Worm (Caenorhabditis elegans) whole organism, early embryonic: ENCODE results near the gene F31F7.2.

ENCODE experiments used
- B0310.2 ChIP-seq: sonication (generic microtip); optimal IDR thresholded peaks from 2 replicates; lab custom pipeline; 2016; ENCODE audit warnings: mild to moderate bottlenecking, missing genetic modification characterization, missing compliant biosample characterization
- F13C5.2 ChIP-seq: sonication (generic microtip); optimal IDR thresholded peaks from 2 replicates; lab custom pipeline; 2017; ENCODE audit warnings: mild to moderate bottlenecking, missing genetic modification characterization, inconsistent platforms, missing compliant biosample characterization
- aly-1 ChIP-seq: sonication (generic microtip); optimal IDR thresholded peaks from 2 replicates; lab custom pipeline; 2016; ENCODE audit warnings: missing genetic modification characterization, missing compliant biosample characterization
- ama-1 ChIP-seq: fragments of 150-350 bp; optimal IDR thresholded peaks from 2 replicates; lab custom pipeline; 2014
- ceh-13 ChIP-seq: fragments of 200-800 bp; sonication (Bioruptor generic); optimal IDR thresholded peaks from 2 replicates; lab custom pipeline; 2018; ENCODE audit warnings: mild to moderate bottlenecking, missing genetic modification characterization, missing compliant biosample characterization
- ceh-36 ChIP-seq: sonication (generic microtip); optimal IDR thresholded peaks from 2 replicates; lab custom pipeline; 2016; ENCODE audit warnings: missing genetic modification characterization, inconsistent platforms, missing compliant biosample characterization
- ets-7 ChIP-seq: sonication (generic microtip); optimal IDR thresholded peaks from 2 replicates; lab custom pipeline; 2016; ENCODE audit warnings: missing genotype, missing genetic modification characterization, missing compliant biosample characterization
- flt-1 ChIP-seq: fragments of 200-800 bp; sonication (Bioruptor generic); IDR thresholded peaks from 2 replicates; pipeline ENCODE4 v1.3.6; 2022; ENCODE audit warnings: missing genetic modification characterization, missing compliant biosample characterization
- hmbx-1 ChIP-seq: sonication (generic microtip); optimal IDR thresholded peaks from 2 replicates; lab custom pipeline; 2016; ENCODE audit warnings: mild to moderate bottlenecking, missing genetic modification characterization, missing compliant biosample characterization
- hmg-4 ChIP-seq: fragments of 200-800 bp; sonication (Bioruptor generic); optimal IDR thresholded peaks from 2 replicates; lab custom pipeline; 2018; ENCODE audit warnings: mild to moderate bottlenecking, missing genetic modification characterization, missing compliant biosample characterization
- hnd-1 ChIP-seq: sonication (generic microtip); optimal IDR thresholded peaks from 2 replicates; lab custom pipeline; 2016; ENCODE audit warnings: missing genetic modification characterization, missing compliant biosample characterization
- pes-1 ChIP-seq: fragments of 200-800 bp; sonication (Bioruptor generic); IDR thresholded peaks from 2 replicates; pipeline ENCODE4 v1.3.6; 2022; ENCODE audit warnings: missing genetic modification reagents, missing genetic modification characterization, missing compliant biosample characterization
- scrt-1 ChIP-seq: fragments of 200-800 bp; sonication (Bioruptor generic); IDR thresholded peaks from 2 replicates; pipeline ENCODE4 v1.3.6; 2022; ENCODE audit warnings: missing genetic modification characterization, missing compliant biosample characterization
- sea-1 ChIP-seq: fragments of 200-800 bp; sonication (Bioruptor generic); conservative IDR thresholded peaks from 2 replicates; pipeline ENCODE4 v1.3.6; 2022; ENCODE audit warnings: missing genetic modification characterization, missing compliant biosample characterization
- tbx-11 ChIP-seq: fragments of 200-800 bp; sonication (Bioruptor generic); IDR thresholded peaks from 2 replicates; pipeline ENCODE4 v1.3.6; 2022; ENCODE audit warnings: missing genetic modification characterization, missing compliant biosample characterization
- tbx-37 ChIP-seq: fragments of 200-800 bp; sonication (Bioruptor generic); conservative IDR thresholded peaks from 2 replicates; pipeline ENCODE4 v1.3.6; 2022; ENCODE audit warnings: missing genetic modification reagents, missing genetic modification characterization, missing compliant biosample characterization
- tra-4 ChIP-seq: sonication (generic microtip); optimal IDR thresholded peaks from 2 replicates; lab custom pipeline; 2017; ENCODE audit warnings: missing genetic modification characterization, missing compliant biosample characterization

The F31F7.2 gene

DNA sequence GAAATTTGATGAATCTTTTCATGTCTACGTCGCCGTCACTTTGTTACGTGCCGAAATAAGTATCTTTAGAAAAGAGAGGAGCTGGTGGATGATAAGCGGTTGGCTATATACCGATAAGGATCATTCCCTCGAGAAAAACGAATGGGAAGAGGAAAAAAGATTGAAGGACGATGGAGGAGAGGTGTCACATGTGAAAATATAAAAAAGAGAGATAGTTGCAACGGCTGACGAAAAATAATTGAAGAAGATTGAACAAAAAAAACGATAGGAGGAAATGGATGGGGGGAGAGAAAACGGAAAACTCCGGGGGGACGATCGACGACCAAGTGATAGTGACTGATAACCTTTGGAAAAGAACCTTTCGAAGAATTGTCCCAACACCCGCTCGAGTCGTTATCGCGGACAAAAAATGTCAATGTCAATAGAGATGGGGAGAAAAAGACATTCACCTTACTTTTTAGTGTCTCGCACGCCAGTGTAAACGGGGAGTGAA is 41.1 kb upstream of the F31F7.2 start:
- TF ChIP-seq B0310.2 (tag; lab: Kevin White, UChicago), result no peak
- TF ChIP-seq sea-1 (GFP tag; lab: Robert Waterston, UW), result no peak

DNA sequence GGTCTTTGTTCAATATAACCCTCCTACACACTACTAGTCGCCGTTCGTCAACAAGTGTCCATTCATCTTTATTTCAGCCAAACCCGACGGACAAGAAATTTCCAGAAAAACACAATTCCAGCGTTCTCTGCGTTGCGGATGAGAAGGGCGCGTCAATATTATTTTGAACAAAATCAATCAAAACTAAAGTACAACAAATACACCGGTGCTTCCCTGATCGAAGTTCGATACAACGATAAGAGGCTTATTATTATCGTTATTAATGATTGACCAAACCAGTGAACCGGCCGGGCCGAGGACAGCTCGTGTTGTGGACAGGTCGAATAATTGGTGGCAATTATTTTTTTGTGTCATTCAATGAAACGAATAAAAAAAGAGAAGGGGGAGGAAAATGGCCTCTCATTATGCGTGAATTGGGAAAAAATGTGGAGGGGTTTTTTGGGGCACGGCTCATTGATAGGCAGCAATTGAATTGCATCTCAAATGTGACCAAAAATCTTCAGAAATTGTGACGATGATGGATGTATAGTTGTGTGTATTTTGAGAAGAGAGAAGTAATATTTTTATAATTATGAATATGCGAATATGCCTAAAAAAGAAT is 39.9 kb upstream of the F31F7.2 start:
- TF ChIP-seq hnd-1, result no peak
- no peak for TF ChIP-seq sea-1 (GFP tag; lab: Robert Waterston, UW)
- no peak for TF ChIP-seq ceh-13
- TF ChIP-seq ets-7 (tag; lab: Kevin White, UChicago), result no peak
- no peak for TF ChIP-seq F13C5.2
- TF ChIP-seq flt-1 (GFP tag; lab: Robert Waterston, UW), result no peak
- no peak for TF ChIP-seq tra-4 (tag; lab: Kevin White, UChicago)
- no peak for TF ChIP-seq ama-1 (lab: Kevin White, UChicago)
- TF ChIP-seq pes-1 (GFP tag; lab: Robert Waterston, UW), result no peak
- no peak for TF ChIP-seq hmg-4
- TF ChIP-seq ceh-36, result no peak

DNA sequence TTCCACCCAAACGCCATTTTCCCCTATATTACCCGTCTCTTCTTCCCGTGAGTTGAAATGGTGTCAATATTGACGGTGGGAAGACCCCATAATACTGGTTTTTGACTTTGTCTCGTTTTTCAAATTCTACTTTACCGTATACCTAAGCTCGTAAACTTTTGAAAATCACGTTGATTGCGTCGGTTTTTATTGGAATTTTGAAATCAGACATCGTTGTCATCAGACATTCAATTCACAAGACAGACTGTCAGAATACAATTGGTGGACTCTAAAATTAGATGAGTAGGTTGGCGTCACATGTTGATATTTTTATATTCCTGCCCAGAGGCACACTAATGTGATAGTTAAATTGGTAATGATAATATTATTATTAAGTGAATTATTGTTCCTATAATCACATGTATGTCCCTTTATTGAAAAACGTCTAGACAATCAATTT is 38.7 kb upstream of the F31F7.2 start:
- TF ChIP-seq ets-7 (tag; lab: Kevin White, UChicago) (no peak), tbx-11 (no peak), aly-1 (tag; lab: Kevin White, UChicago) (no peak), tbx-37 (GFP tag; lab: Robert Waterston, UW) (no peak), pes-1 (GFP tag; lab: Robert Waterston, UW) (no peak), B0310.2 (tag; lab: Kevin White, UChicago) (no peak), sea-1 (GFP tag; lab: Robert Waterston, UW) (no peak), ceh-36 (no peak), F13C5.2 (no peak), scrt-1 (no peak), ceh-13 (no peak), hmg-4 (no peak), hmbx-1 (tag; lab: Kevin White, UChicago) (no peak), tra-4 (tag; lab: Kevin White, UChicago) (no peak), ama-1 (lab: Kevin White, UChicago) (no peak)

DNA sequence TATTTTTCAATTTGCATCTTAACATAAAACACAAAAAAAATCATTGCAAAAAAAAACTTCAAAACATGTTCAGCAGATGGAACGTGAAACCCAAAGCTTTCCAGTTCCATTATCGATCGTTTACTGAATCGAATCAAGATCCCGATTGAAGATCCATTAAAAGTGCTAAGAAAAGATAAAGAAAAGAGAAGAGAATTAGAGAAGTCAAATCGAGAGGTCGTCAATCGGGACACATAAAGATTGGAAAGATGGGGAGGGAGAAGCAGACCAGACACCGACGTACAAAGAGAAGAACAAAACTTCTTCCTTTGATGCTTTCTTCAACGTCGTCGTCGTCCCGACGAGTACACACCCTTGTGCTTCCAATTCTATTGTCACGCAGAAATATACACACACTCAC is 37.8 kb upstream of the F31F7.2 start:
- TF ChIP-seq flt-1 (GFP tag; lab: Robert Waterston, UW) (no peak), tra-4 (tag; lab: Kevin White, UChicago) (no peak), aly-1 (tag; lab: Kevin White, UChicago) (no peak), tbx-11 (no peak), ceh-13 (no peak), ceh-36 (no peak), ets-7 (tag; lab: Kevin White, UChicago) (no peak), scrt-1 (no peak), tbx-37 (GFP tag; lab: Robert Waterston, UW) (no peak), sea-1 (GFP tag; lab: Robert Waterston, UW) (no peak)

DNA sequence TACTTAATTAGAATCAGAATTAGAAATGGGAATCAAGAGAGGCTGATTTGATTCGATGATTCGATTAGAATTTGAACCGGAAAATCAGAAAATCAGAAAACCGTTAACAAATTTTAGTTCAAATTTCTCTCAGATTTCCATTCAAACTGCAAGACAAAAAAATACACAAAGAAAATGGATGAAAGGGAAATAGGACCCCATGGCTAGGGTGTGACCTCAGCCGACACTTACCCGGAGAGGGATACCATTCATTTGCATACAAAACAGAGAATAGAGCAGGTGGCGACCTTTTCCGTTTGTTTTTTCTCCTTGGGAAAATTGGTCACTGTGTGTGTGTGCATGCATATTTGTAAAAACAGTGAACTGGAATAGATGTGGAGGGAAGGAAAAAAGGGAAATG is 36.7 kb upstream of the F31F7.2 start:
- TF ChIP-seq hmg-4 (peak; percentile 17), tra-4 (tag; lab: Kevin White, UChicago) (no peak), tbx-37 (GFP tag; lab: Robert Waterston, UW) (0 out of 2 replicates have a peak, but pooled peaks have one; percentile 18)

DNA sequence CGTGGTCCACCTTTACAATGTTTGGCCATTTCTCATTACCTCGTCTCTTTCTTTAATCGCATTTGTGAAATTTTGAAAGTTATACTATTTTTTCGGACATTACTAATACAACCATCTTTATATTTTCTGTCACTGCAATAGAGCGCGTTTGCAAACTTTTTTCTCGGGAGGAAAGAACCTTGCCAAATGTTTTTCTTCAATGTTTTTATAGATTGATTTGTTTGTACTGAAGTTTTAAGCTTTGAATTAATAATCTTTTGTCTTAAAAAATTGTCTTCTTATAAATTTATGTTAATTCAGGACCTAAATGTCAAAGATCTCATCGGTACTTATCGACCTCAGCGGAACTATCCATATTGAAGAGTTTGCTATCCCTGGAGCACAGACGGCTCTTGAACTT is 35.8 kb upstream of the F31F7.2 start, which contains the start of gene K08B12.3:
TSS of gene K08B12.3 (plus strand) at position 301 of the 400 bp plus-strand sequence.
- no peak for TF ChIP-seq aly-1 (tag; lab: Kevin White, UChicago)
- no peak for TF ChIP-seq ceh-36
- TF ChIP-seq sea-1 (GFP tag; lab: Robert Waterston, UW), result no peak
- TF ChIP-seq tbx-37 (GFP tag; lab: Robert Waterston, UW), result no peak
- no peak for TF ChIP-seq tra-4 (tag; lab: Kevin White, UChicago)
- TF ChIP-seq pes-1 (GFP tag; lab: Robert Waterston, UW), result no peak
- TF ChIP-seq scrt-1, result no peak
- TF ChIP-seq hmg-4, result no peak
- no peak for TF ChIP-seq F13C5.2

DNA sequence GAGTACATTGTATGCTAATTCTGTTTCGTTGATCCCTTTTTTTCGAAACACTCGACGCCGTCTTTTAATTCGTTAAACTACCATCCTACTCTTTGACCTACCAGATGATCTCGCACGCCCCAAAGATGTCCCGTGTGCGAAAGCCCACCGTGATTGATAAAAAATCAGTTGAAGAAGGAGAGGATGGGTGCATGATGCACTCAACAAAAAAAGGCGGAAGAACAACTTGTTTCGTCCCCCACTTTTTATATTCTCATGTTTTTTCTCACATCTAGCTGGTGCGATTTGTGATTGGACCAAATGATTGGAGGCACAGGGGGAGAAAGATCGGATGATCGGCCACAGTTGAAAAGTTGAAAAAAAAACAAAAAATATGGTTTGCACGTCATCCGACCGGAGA is 32.3 kb upstream of the F31F7.2 start:
- TF ChIP-seq ama-1 (lab: Kevin White, UChicago) (no peak), flt-1 (GFP tag; lab: Robert Waterston, UW) (no peak), F13C5.2 (no peak), hmg-4 (no peak), tbx-11 (no peak), ets-7 (tag; lab: Kevin White, UChicago) (no peak), scrt-1 (no peak)

DNA sequence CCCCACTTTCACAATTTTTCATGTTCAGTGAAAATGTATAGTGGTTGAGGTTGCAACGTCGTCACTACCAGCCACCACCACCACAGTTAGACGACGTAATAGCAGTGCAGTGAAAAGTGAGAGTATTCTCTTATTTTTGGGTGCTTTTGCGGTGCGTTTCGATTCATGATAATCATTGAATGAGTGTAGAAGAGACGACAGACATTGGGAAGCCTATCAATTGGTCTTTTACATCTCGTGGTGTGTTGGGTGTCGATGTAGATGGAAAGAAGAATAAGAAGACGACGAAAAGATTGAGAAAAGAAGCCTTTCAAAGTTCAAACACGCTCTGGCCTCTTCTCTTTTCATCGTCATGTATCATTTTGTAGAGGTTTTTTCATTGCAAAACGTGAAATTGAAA is 30.8 kb upstream of the F31F7.2 start:
- no peak for TF ChIP-seq tra-4 (tag; lab: Kevin White, UChicago)
- no peak for TF ChIP-seq ceh-13
- no peak for TF ChIP-seq F13C5.2
- no peak for TF ChIP-seq aly-1 (tag; lab: Kevin White, UChicago)
- no peak for TF ChIP-seq pes-1 (GFP tag; lab: Robert Waterston, UW)
- no peak for TF ChIP-seq scrt-1
- no peak for TF ChIP-seq tbx-11
- no peak for TF ChIP-seq ceh-36
- TF ChIP-seq hnd-1, result no peak
- TF ChIP-seq sea-1 (GFP tag; lab: Robert Waterston, UW), result no peak
- TF ChIP-seq flt-1 (GFP tag; lab: Robert Waterston, UW), result no peak
- TF ChIP-seq B0310.2 (tag; lab: Kevin White, UChicago), result no peak
- no peak for TF ChIP-seq ets-7 (tag; lab: Kevin White, UChicago)
- TF ChIP-seq hmbx-1 (tag; lab: Kevin White, UChicago), result no peak
- TF ChIP-seq tbx-37 (GFP tag; lab: Robert Waterston, UW), result no peak
- TF ChIP-seq ama-1 (lab: Kevin White, UChicago), result no peak
- no peak for TF ChIP-seq hmg-4
